Fruit fly (Drosophila melanogaster): ENCODE results near the gene CG10097.

CG10097 gene

DNA sequence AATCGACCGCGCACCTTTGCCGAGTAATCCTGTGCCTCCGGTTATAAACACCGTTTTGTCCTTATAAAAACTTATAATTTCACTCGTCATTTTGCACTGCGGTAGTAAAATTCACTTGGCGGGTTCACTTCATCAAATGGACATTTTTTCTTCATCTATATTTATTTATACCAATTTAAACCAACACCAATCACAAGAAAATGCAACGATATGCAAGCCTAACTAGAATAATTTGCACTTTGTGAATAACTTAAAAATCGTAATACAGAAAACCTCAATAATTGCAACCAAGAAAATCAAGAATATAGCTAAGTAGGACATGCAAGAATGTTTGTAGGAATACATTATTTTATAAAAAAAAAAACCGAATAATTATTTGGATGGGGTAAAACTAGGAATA, at the start of gene CG10097, which contains the start of gene CG10096:
Gene CG10097 (minus strand): TSS at position 101 of the 400 bp plus-strand sequence.
Gene CG10096 (minus strand): TSS at position 101 of the 400 bp plus-strand sequence.
- no peak for TF ChIP-seq CG17801 (GFP tag; optimal IDR thresholded peaks at IDR 0.05; ENCODE audit: partially characterized antibody)

DNA sequence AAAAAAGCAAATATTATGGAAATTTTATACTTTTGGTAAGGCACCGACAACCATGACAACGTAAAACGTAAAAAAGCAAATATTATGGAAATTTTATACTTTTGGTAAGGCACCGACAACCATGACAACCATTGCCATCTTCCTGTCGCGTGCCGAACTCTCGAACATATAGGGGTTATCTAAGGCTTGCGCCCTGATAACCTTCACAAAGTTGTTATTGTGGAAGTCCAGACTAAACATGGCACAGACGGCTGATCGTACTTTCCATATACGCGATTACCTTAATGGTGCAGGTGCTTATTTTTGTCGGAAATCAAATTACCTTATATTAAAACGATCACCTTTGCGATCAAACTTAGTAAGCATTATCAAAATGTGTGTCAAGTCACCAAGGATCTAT, 49.7 kb upstream of the CG10097 start:
- no peak for TF ChIP-seq CG17801 (GFP tag; optimal IDR thresholded peaks at IDR 0.05; ENCODE audit: partially characterized antibody)

DNA sequence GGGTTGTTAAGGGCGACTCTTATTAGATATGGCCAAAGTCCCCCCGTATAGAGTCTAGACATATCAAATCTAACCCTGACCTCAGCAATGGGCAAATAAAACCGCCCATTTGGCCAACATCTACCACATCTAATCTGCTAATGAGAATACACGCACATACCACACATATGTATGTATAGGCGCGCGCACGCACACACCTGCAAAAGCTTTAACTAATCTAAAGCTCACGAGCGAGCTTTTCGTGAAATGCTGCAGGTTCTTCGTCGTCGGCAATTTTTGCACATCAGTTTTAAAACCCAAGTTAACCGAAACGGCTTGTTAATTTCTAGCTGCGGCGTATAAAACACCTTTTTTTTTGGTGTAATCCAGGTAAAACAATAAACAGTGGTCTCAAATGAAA, 48.0 kb upstream of the CG10097 start:
- TF ChIP-seq CG17801 (GFP tag; optimal IDR thresholded peaks at IDR 0.05; ENCODE audit: partially characterized antibody): no peak

DNA sequence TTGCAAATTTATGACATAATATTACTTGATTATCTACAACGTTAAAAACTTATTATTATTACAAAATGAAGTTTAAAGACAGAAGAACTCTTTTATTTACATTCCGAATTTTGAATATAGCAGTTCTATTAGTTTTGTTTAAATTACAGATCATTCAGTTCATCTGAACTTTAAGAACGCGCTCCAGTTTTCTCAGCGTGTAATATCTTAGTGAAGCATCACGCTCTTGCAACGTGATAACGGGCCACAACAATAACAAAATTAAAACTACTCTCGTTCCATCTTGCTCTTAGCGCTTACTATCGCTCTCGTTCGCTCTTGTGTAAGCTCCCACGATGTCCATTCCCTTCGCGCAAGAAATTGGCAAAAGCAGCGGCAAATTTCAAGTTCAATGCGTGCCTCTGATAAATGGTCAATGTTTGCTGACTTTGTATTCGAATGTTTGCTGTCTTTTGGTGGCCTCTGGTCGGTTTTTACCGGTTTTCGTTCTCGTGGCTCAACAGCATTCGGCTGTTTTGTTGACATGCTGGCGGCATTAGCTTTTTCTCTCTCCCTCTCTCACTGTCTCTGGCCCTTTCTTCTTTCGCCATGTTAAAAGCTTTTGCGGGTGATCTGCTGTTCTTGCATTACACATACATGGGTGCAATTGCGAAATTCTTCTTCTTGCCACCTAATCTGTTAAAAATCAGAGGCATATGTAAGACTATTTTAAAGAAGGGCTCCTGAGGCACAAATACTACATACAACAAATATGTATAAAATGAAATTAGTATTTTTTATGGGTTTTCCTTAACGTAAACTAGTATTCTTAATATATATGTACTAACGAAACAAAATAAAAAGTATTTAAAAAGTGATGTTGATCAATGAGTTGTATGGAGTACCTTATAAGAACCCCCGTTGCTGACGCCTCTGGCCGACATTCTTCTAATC, 47.1 kb upstream of the CG10097 start:
- peak; percentile 87 for TF ChIP-seq CG17801 (GFP tag; optimal IDR thresholded peaks at IDR 0.05; ENCODE audit: partially characterized antibody)

DNA sequence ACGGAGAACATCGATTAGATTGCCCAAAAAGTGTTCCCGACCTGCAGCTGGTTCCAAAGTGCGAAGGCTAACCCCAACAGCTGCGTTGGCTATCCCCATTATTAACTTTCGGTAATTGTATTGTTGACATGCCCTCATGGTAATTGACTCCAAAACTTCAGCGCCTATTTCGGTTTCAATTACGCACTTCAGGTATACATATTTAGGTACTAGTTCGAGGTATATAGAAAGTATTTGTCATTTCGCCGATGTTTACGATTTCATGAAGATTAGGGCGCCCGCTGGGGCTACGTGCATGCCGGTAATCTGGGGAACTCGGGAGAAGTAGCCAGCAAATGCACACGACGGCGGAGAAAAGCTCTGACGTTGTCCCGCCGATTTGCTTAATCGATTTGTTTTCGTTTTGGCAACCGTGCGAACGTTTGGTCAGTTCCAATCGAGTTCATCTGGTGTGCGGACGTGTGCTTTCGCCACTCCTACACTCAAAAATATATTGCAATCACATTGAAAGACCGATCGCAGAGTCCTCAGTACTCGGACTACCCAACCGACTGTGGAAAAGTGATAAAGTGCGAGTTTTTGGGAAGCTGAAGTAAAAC, 45.3 kb upstream of the CG10097 start:
- no peak for TF ChIP-seq CG17801 (GFP tag; optimal IDR thresholded peaks at IDR 0.05; ENCODE audit: partially characterized antibody)

DNA sequence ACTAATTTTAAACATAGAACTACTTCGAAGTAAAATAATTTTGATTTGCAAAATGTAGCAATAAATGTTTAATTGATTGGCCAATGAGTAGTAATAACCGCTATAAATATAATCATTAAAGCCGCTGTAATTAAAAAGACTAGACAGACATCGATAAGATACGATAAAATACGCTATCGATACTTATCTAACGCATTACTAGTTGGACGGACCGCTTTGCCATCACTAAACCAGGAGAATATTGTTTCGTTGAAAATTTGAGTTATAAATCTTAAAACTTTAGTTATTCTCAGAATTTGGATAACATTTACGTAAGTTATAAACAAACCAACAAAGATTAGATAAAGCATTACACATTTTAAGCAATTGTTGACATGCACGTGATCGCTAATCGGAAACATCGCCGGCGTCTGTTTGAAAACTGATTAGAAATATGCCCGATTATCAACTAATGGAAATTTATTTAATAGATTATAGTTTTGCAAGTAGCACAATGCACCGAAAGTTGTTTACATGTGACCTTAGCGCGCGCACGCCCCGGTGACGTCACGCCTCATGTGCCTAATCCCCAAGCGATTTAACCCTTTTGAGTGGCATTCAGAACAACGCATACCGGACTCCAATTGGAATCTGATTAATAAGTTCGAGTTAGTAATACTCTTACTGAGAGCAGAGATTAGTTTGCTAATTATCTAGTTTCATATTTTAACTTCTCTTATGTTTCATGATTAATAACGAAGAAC, 43.8 kb upstream of the CG10097 start, which contains the start of gene Desat1:
Gene Desat1 (plus strand): TSS at position 200 of the 743 bp plus-strand sequence.
- TF ChIP-seq CG17801 (GFP tag; optimal IDR thresholded peaks at IDR 0.05; ENCODE audit: partially characterized antibody): peak; percentile 3

DNA sequence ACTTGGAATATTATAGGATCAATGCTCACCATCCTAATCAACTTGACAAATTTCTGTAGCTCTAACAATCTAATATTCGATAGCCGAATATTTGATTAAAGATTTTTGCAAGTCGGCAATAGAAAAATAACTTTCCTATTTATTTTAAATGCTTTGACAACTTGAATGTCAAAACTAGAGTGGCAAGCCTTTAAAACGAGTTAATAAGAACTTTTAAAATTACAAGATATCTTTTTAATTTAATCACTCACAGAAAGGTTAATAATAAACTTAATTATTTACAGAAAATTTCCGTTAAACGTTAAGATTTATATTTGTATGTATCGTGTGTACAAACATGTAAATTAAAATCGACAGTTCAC, 43.2 kb upstream of the CG10097 start, which contains the start of the genes CG17207 and CG46427:
Gene CG17207 (minus strand): TSS at position 101 of the 362 bp plus-strand sequence.
Gene CG46427 (minus strand): TSS at position 101 of the 362 bp plus-strand sequence.
- no peak for TF ChIP-seq CG17801 (GFP tag; optimal IDR thresholded peaks at IDR 0.05; ENCODE audit: partially characterized antibody)

DNA sequence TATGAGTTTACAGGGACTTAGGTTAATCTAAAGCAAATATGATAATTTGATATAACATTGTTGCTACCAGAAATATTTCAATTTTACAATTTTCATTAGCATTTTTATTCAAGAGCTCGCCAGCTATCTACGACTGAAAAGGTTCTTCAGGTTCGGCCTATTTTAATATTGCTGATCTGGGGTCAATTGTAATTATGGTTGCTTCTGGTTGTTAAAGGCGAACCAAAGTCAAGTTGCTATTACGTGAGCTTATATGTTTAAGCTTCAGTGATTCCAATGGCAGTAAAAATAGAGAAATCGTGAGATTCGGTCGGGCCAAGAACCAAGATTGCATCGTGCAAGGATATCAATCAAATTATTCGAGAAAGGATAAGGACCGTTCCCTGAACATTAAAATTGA, 40.2 kb upstream of the CG10097 start, which contains the start of gene Desat2:
Gene Desat2 (plus strand): TSS at position 301 of the 400 bp plus-strand sequence.
- no peak for TF ChIP-seq CG17801 (GFP tag; optimal IDR thresholded peaks at IDR 0.05; ENCODE audit: partially characterized antibody)

DNA sequence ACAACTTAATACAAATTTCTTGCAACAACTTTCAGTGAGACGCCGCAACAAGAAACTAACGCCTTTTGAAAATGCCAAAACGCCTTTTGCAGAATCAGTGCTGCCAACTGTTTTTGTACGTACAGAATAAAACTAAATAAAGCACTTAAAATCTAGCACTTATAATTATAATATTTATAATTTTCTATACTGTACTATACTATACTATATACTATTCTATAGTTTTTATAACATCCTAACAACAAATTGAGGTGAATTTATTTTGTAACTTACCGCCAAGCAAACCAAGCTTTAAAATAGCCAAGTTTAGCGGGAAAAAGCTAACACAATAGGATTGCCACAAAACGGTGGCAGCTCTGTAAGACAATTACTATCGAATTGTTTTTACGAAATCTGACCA, 38.0 kb upstream of the CG10097 start, which contains the start of the genes Aos1 and Srlp:
Gene Aos1 (minus strand): TSS at position 59 of the 400 bp plus-strand sequence.
Gene Srlp (plus strand): TSS at position 335 of the 400 bp plus-strand sequence.
- peak; percentile 52 for TF ChIP-seq CG17801 (GFP tag; optimal IDR thresholded peaks at IDR 0.05; ENCODE audit: partially characterized antibody)

DNA sequence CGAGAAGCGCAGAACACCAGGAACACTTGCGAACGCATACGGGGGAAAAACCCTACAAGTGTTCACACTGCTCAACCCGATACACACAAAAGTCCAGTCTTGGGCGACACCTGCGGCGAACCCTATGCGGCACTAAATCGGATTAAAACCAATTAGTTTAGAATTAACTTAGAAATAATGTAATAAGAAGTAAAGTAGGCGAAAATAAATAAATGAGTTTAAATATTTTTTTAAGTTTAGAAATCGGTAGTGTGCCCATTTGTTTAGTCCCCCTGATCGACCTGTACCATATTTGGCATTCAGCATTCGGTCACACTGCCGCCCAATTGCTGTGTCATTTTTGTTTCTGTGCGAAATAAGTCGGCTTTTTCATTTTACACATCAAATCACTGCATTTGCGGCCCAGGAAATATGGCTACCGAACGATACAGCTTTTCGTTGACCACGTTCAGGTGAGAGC, 35.3 kb upstream of the CG10097 start, which contains the start of gene Prosalpha2:
Gene Prosalpha2 (plus strand): TSS at position 292 of the 460 bp plus-strand sequence.
- peak; percentile 21 for TF ChIP-seq CG17801 (GFP tag; optimal IDR thresholded peaks at IDR 0.05; ENCODE audit: partially characterized antibody)

DNA sequence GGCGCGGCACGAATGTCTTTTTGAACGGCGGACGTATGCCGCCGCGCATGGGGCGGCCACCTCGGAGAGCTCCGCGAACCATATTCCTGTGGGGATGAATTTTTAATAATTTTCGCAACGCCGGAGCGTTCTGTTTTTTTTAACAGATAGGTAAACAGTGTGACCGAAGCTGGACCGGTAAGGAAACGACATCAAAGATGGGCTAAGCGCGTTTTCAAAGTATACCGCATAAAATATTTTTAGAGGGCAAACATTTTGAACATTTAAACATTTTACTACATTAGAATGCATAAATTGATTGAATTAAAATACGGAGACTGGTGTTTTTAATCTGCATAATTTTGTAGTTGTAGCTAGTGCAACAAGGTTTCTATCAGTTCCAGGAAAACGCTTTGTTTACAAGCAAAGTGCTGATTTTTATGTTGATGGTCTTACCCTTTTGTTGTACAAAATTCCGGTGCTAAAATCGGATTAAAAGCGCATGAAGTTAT, 33.4 kb upstream of the CG10097 start, which contains the start of the genes CG5641 and CG5245:
Gene CG5641 (minus strand): TSS at position 163 of the 491 bp plus-strand sequence.
Gene CG5245 (plus strand): TSS at position 441 of the 491 bp plus-strand sequence.
- no peak for TF ChIP-seq CG17801 (GFP tag; optimal IDR thresholded peaks at IDR 0.05; ENCODE audit: partially characterized antibody)

DNA sequence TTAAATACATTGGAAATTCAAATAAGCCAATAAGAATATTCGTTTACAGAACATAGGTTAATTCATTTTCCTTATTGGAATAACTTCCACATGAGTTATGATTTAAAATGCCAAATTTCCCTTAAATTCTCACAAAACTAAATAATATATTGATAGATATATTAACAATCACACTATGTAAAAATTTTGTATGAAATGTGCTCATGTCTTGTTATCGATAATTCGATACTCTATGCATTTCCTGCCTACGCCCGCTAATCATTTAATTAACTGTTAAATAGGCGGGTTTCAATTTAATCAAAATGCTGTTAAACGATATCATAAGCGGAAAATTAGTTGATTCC, 30.5 kb upstream of the CG10097 start, which contains the start of gene NANS:
Gene NANS (plus strand): TSS at position 269 of the 344 bp plus-strand sequence.
- no peak for TF ChIP-seq CG17801 (GFP tag; optimal IDR thresholded peaks at IDR 0.05; ENCODE audit: partially characterized antibody)

DNA sequence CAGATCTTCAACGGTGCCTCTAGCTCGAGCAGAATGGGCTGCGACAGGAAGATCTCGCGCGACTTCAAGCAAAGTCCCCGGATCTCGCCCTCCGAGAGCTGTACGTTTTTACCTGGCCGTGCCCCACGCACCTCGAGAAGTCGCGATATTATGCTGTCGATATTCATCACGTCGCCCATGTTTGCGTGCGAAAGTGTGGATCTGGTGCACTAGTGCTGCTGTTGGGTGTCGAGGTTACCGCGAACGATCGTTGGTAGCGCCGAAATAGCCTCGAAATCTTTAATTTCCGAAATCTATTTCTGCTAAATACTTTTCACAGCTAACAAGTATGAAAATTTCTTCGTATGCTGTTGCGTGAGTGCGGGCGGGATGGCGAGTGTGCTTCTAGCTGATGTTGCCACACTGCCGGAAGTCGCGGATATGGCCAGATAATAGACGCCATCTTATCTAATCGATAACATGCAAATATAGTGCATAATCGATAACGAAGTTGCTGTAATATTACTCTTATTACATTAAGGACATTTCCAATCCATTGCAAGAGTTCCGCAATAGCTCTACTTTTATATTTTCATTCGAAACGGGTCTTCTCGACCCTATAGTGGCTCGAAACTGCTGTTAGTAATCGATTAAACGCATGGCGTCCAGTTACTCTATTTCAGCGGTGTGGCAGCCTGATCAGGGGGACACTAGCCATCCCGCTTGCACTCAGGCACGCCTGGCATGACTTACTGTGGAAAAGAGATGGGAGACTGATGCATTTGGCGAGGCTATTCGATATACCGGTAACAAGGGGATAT, 29.9 kb upstream of the CG10097 start, which contains the start of gene Pp1-87B:
Gene Pp1-87B (minus strand): TSS at position 408 of the 800 bp plus-strand sequence.
- no peak for TF ChIP-seq CG17801 (GFP tag; optimal IDR thresholded peaks at IDR 0.05; ENCODE audit: partially characterized antibody)
